Fruit fly (Drosophila melanogaster) S2 (cell line): ENCODE data around the gene CG32537.

ENCODE experiments used
- CG8478 ChIP-seq: fragments of >200 bp; optimal IDR thresholded peaks from 2 replicates; lab custom pipeline; 2018
- CTCF ChIP-seq, 2 experiments: fragments of >200 bp; optimal IDR thresholded peaks; 2 replicates each; lab custom pipeline; 2018

Gene CG32537

DNA sequence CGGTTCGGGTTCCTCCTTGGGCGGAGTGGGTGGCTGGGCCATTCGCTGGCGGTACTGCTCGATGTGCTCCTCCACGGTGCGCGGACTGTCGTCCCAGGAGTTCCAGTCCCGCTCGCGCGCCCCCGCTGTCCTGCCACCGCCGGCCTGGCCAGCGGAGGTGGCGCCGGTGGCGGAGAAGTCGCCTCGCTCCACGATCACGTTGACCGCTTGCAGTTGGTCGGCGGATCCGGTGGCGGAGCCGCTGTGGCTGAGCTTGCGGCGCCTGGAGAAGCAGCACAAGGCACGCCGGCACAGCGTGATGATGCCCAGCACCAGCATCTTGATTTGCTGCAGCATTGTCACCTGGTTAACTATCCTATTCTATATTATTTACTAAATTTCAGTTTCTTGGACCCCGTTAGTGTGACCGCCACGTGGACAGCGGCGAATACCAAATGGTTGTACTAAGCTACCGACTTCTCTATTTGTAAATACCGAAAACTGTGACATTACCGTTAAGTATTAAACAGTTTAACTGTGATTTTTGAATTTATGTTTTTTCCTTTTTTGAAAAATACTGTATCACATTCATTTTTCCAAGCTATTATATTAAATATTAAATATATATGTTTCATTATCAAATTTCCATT lies at the start of gene CG32537, which contains the start of gene CG32536:
Gene CG32537 (minus strand): TSS at position 51 of the 629 bp plus-strand sequence.
Gene CG32536 (minus strand): TSS at position 410 of the 629 bp plus-strand sequence.
- TF ChIP-seq CG8478 (lab: Kevin White, UChicago) = no peak
- TF ChIP-seq CTCF (optimal IDR thresholded peaks at IDR 0.05; lab: Kevin White, UChicago) = no peak

DNA sequence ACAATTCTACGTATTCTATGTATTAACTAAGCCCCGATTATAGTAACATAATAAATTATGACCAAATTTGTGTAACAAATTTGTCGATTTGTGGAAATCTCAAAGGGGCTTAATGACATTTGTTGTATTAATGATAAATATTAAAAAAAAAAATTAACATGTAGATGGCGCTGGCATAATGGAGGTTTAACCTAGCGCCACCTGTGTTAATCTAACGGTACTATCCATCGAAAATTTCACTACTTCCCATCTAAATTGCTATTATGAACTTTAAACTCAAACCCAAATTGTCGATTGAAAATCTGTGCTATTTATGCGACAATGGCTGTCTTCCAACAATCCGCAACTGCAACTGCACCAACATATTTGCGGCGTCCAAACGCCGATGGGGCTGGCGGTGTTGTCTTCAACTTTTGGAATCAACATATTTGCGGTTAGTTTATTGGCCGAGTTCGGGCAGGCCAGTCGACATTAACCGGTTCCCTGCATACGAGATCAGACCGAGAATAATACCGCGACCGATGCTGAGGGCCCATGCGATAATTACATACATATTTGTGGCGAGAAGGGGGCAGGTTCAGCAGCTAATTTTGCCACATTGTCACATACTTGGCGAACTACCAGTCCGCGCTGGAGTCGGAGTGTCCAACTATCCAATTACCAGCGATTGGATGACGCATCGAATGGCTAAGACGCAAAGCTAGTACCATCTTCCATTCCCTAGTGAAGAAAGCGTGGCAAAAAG lies 49.6 kb upstream of the CG32537 start:
- peak; percentile 81 to 87 for TF ChIP-seq CTCF (optimal IDR thresholded peaks at IDR 0.05; lab: Kevin White, UChicago)
- TF ChIP-seq CG8478 (lab: Kevin White, UChicago) = no peak

DNA sequence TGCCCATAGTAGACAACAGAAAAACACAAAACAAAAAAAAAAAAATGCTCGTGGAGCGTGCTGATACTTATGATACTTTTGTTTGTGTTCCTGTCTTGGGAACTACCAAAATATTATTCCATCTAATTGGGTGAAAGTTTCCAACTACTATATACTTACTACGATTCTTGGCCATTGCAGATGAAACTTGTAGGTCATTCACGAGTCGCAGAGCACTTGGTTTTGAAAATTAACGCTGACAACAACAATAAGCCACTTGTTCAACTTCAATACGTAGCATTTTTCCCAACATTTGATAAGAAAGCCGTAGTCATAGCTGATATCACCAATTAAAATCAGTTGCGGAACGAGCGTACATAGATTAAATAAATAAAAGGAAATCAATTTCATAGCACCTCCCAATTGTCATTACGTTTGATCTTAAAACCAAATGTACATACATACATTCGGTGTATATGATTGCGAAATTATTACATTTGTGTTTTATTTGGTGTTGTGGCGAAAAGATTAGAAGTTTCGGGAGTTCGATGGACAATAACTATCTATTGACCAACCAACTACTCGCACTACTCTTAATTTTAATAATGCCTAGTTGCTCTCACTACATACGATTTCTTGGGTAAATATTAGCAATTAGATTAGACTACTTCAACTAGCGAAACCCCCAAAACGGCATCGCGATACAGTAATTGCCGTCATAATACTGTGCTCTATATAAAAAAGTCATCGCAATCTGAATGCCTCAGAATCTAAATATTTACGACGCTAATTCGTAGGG lies 48.4 kb upstream of the CG32537 start:
- TF ChIP-seq CG8478 (lab: Kevin White, UChicago) (no peak), CTCF (optimal IDR thresholded peaks at IDR 0.05; lab: Kevin White, UChicago) (no peak)

DNA sequence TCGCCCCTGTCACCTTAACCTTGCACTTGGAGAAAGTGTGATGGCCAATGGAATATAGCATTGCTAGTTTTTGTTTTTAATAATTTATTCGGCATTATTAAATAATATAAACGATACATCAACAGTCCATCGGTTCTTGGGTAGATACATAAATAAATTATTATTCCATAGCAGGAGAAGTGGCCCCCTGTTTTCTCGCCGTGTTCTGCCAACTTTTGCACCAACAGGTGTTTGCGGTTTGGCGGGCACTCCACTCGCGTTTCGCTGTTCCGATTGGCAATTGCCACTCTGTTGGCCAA lies 47.4 kb upstream of the CG32537 start:
- TF ChIP-seq CTCF (optimal IDR thresholded peaks at IDR 0.05; lab: Kevin White, UChicago) (no peak), CG8478 (lab: Kevin White, UChicago) (no peak)

DNA sequence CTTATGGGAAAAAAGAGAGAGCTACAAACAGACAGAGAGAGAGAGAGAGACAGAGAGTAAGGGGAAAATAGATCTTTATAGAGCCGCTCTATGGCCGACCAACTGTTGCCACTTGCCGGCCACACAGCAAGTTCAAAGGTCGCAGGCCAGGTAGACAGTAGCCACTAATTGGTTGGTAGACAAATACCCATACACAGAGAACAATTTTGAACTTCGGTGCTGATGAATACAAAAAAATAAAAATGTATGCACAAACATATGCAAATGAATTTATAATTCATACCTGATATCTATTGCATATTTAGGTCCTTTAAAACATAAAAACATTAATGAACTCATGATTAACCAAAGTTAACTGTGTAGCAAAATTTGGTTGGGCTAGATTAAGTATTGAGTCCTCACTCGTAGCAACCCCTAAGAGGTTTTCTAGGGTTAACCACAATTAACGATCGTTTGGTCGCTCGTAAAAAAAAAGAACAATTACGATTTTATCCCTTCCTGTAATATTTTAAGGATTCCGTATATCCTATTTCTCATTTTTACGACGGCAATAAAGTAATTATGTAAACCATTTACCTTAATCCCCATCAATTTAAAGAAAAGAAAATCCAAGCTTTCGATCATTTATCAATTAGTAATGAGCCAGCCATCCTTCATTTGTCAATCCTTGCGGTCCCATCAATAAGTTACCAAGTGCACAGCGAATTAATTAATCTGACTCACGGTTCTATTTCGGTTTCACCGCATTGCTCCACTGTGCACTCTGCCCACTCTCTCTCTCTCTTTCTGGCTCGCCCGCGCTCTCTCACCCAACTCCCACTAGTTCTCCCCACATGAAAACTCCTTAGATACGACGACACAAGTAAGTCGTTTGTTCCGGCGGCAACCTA lies 46.9 kb upstream of the CG32537 start:
- TF ChIP-seq CG8478 (lab: Kevin White, UChicago) = no peak
- TF ChIP-seq CTCF (optimal IDR thresholded peaks at IDR 0.05; lab: Kevin White, UChicago) = no peak

DNA sequence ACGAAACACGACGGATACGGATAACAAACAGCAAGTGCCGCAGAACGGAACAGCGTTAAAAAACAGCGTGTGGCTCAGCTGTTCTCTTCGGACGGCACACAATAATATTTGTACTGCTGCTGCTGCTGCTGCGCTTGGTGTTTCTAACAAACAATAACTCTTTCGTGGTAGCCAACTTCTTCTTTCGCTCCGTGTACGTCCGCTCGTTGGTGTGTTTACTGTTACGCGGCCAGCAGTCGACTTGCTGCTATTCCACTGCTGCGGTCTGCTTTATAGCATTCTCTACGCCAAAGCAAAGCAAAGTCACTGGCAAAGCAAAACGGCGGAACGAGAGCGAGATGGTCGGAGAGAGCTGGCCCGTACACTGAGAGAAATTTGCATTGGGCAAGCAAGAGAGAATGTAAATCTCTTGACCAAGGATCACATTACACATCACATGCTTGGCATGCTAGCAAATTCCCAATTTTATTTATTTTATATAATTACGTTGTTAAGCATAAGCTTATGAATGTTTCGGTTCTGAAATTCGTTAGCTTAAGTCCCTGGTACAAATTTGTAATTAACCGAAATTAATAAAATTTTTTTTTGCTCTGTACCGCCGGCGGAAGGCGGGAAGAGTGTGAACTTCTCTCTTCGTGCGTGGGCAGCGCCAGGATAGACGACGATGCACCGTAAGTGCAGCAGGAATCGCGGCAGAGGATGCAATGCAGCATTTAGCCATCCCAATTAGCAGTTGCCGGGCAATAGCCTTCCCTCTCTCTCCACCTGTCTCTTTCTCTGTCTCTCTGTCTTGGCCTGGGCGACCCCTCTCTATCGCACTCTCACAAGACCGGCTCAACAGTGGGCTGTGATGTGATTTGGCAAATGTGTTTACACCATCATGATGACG lies 45.7 kb upstream of the CG32537 start, which contains the start of gene out:
Gene out (minus strand): TSS at position 287 of the 889 bp plus-strand sequence.
- TF ChIP-seq CG8478 (lab: Kevin White, UChicago) = no peak
- TF ChIP-seq CTCF (optimal IDR thresholded peaks at IDR 0.05; lab: Kevin White, UChicago) = no peak

DNA sequence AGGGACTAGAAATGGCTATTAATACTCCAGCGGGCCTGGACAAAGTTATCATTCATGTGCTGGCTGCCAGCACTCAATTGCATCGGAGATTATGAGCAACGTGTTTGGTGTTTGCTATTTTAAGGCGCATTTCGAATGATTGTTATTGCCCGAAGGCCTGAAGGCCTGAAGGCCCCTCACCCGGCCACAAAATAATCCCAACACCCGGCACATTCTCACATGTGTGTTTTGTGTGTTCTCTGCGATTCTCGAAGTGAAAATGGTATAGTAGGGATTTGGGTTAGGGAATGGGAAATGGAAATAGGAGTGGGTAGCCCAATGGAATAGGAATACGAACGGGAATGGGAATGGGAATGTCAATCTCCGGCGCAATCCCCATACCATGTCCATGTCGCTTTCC lies 42.6 kb upstream of the CG32537 start:
- no peak for TF ChIP-seq CTCF (optimal IDR thresholded peaks at IDR 0.05; lab: Kevin White, UChicago)
- TF ChIP-seq CG8478 (lab: Kevin White, UChicago) = no peak

DNA sequence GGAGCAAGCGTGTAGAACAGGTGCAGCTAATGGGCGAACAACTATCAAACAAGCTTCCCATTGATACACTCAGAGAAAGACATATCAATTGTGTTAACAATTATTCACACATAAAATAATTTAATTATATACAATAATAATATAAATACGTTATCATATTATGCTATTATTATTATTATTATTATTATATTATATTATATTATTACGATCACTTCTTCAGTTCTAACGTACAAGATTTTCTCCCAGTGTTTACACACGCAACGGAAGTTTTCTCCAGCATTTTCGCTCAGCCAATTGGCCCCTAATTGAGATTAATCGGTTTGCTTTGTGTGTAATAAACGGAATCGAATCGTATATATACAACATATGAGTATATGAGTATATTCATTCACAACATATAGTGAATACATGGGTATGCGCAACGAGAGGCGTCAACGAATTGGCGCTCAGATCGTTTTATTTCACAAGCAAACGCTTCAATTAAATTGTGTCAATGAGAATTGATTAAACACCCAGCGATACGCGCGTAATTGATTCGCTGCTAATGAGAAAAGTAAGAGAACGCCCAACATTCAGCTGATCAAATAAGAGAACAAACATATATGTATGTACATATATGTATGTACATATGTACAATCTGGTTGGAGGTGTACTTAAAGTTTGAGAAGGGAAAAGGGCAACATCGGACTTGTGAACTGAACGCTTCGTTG lies 40.9 kb upstream of the CG32537 start:
- TF ChIP-seq CTCF (optimal IDR thresholded peaks at IDR 0.05; lab: Kevin White, UChicago) (no peak), CG8478 (lab: Kevin White, UChicago) (no peak)

DNA sequence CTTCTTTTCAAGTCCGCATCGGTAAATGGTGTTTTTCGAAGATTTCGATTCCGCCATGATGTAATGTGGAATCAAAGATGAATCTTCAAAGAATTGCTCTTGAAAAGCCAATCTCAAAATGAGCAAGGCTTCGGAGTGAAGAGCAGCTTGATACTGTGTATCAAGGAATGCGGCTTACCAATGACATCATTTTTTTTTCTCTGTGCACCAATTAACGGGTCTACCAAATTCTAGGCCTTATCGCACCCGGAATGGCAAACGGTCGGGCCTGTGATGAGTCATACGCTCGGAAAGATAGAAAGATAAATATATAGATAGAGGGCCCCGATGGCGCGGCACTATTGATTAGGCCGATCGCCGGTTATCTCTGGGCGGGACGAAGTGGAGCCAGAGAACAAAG lies 40.2 kb upstream of the CG32537 start:
- TF ChIP-seq CG8478 (lab: Kevin White, UChicago) = no peak
- no peak for TF ChIP-seq CTCF (optimal IDR thresholded peaks at IDR 0.05; lab: Kevin White, UChicago)

DNA sequence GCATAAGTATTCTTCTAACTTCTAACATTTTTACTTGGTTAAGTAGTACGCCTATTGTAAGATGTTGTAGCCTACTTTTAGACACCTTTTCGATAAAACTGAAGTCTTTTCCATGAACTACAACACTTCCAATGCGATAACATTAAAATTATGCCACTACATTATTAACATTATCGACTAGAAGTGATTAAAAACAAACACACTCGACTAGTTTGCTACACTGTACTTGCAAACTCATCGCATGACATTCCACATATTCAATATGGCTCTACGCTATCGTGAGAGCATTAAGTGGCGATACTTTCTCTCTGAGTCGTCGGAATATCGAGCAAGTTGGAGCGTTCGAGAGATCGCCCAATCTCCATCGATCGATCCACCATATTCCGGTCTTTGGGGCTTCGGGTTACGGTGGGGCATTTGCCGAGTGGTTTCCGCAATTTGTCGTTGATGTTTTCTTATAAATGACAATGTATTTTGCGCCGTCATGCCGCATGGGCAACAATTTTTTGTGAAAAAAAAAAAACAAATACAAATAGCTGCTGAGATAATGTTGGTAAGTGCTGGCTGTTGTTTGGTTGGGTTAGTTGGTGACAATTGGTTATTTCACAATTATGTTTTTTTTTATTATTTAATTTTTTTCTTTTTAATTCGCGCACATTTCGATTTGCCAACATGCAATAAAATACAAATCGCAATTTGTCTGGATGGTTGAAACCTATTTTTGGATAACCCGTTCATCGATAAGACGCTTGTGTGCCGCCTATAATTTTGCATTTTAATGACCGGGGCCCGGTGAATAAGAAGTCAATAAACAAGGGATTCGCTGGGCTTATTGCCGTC lies 39.3 kb upstream of the CG32537 start:
- TF ChIP-seq CTCF (optimal IDR thresholded peaks at IDR 0.05; lab: Kevin White, UChicago) (no peak), CG8478 (lab: Kevin White, UChicago) (no peak)

DNA sequence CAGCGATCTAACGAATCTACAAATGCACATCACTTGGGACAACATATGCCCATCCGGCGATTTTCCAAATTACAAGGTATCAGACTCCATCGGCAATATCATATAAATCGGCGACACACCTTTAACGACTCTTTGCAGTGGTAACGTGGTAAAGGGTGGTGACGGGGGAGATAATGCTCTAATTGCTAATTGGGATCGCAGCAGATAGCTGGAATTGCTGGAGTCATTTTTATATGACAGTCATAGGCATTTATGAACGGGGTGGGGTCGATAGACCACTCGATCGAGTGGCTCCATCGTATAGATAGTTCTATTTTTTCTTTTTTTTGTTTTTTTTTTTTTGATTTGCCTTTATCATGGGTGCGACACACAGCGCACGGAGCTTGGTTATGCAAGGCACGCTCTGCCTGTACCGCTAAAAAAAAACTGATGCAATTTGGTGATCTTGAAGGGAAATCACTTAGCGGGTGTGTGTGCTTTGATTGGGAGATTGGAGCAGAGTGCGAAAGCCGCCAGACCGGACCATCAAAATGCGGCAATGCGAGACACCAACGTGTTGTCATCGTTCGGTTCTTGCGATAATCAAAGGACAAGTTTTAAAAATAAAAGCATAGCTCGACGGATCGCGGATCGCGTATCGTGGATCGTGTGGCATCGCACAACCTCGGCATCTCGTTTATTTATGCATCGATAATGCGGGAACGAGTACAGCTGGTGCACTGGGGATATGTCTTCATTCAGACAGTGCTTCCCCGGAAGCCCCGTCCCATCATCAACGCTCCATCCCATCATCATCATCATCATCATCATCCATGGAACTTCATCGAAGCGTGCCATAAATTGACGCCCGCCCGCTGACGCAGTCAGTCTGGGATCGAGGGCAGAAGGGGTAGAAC lies 38.2 kb upstream of the CG32537 start:
- TF ChIP-seq CG8478 (lab: Kevin White, UChicago) (no peak), CTCF (optimal IDR thresholded peaks at IDR 0.05; lab: Kevin White, UChicago) (no peak)
